Worm (Caenorhabditis elegans) whole organism, L4/young adult: ENCODE measurements around the gene ulp-4.

Experiments
- W03F9.2 ChIP-seq: fragments of 150-350 bp; optimal IDR thresholded peaks from 2 replicates; lab custom pipeline; 2014; ENCODE audit warnings: missing biosample characterization, missing genetic modification characterization
- him-1 ChIP-seq: sonication (generic microtip); optimal IDR thresholded peaks from 2 replicates; lab custom pipeline; 2016; ENCODE audit warnings: missing genotype, missing genetic modification reagents, missing genetic modification characterization, missing compliant biosample characterization

- TF ChIP-seq W03F9.2 (no peak), him-1 (tag; lab: Kevin White, UChicago) (no peak)
These were observed 14.8 kb downstream of the ulp-4 start, which contains the start of gene F10B5.2 for ce11 chrII:8144543-8144942.
